Worm (Caenorhabditis elegans) whole organism, L1 larva: ENCODE data around the gene nhr-214.

Experiments
- efl-1 ChIP-seq, 4 experiments: fragments of 150-350 bp; optimal IDR thresholded peaks in 3 of 4; peaks in 1 of 4; 1 replicate in 1 of 4; 2 replicates in 3 of 4; lab custom pipeline; 2014; ENCODE audit warnings: missing biosample characterization in 2 of 4, missing genetic modification characterization in 2 of 4, missing genetic modification reagents in 2 of 4
- elt-2 ChIP-seq: sonication (generic microtip); optimal IDR thresholded peaks from 2 replicates; lab custom pipeline; 2016; ENCODE audit warnings: missing genetic modification characterization, mild to moderate bottlenecking, inconsistent platforms, missing compliant biosample characterization, missing genetic modification reagents
- hlh-4 ChIP-seq: sonication (generic microtip); optimal IDR thresholded peaks from 2 replicates; lab custom pipeline; 2016; ENCODE audit warnings: mild to moderate bottlenecking, missing genetic modification characterization, missing compliant biosample characterization
- nhr-11 ChIP-seq: fragments of 150-350 bp; optimal IDR thresholded peaks from 2 replicates; lab custom pipeline; 2014; ENCODE audit warnings: missing biosample characterization, missing genetic modification characterization
- nhr-76 ChIP-seq: sonication (generic microtip); optimal IDR thresholded peaks from 2 replicates; lab custom pipeline; 2017; ENCODE audit warnings: missing biosample characterization, missing genetic modification characterization
- skn-1 ChIP-seq: fragments of 150-350 bp; optimal IDR thresholded peaks from 2 replicates; lab custom pipeline; 2014; ENCODE audit warnings: missing biosample characterization, missing genetic modification characterization
- snpc-4 ChIP-seq: fragments of 150-350 bp; optimal IDR thresholded peaks from 2 replicates; lab custom pipeline; 2014; ENCODE audit warnings: missing biosample characterization, missing genetic modification characterization

ce11 chrX:12656420-12657033 is 45.3 kb downstream of the nhr-214 start:
- no peak for TF ChIP-seq snpc-4 (tag; lab: Kevin White, UChicago)
- no peak for TF ChIP-seq efl-1 (optimal IDR thresholded peaks at IDR 0.05; lab: Kevin White, UChicago)
- no peak for TF ChIP-seq efl-1 (GFP tag; optimal IDR thresholded peaks at IDR 0.05 in 1 of 2; lab: Kevin White, UChicago)
- TF ChIP-seq skn-1 (tag; lab: Kevin White, UChicago) = no peak
- no peak for TF ChIP-seq elt-2
- TF ChIP-seq nhr-11 = no peak
- TF ChIP-seq nhr-76 (tag; lab: Kevin White, UChicago) = no peak
- TF ChIP-seq hlh-4 (tag; lab: Kevin White, UChicago) = no peak
